Worm (Caenorhabditis elegans) whole organism, L1 larva: Measurements from ENCODE around the gene C13B4.1.

ENCODE experiments used
- C34B4.2 ChIP-seq: sonication (generic microtip); optimal IDR thresholded peaks from 2 replicates; lab custom pipeline; 2017; ENCODE audit warnings: mild to moderate bottlenecking, missing genetic modification characterization, missing compliant biosample characterization
- ces-1 ChIP-seq: fragments of 150-350 bp; optimal IDR thresholded peaks from 2 replicates; lab custom pipeline; 2014; ENCODE audit warnings: missing biosample characterization, missing genetic modification reagents, missing genetic modification characterization
- egl-27 ChIP-seq, 2 experiments: fragments of 150-350 bp in 1 of 2; sonication (generic microtip); optimal IDR thresholded peaks; 3 replicates each; lab custom pipeline; 2017 to 2018; ENCODE audit warnings: missing biosample characterization in 2 of 2, missing genetic modification characterization in 2 of 2, missing genetic modification reagents in 2 of 2
- fkh-10 ChIP-seq: sonication (generic microtip); optimal IDR thresholded peaks from 2 replicates; lab custom pipeline; 2017; ENCODE audit warnings: missing biosample characterization, missing genetic modification reagents, missing genetic modification characterization
- lin-15B ChIP-seq: fragments of 150-350 bp; sonication (generic microtip); optimal IDR thresholded peaks from 3 replicates; lab custom pipeline; 2014; ENCODE audit warnings: missing biosample characterization, missing genetic modification characterization
- nhr-11 ChIP-seq: fragments of 150-350 bp; optimal IDR thresholded peaks from 2 replicates; lab custom pipeline; 2014; ENCODE audit warnings: missing biosample characterization, missing genetic modification characterization
- nhr-12 ChIP-seq: sonication (generic microtip); optimal IDR thresholded peaks from 2 replicates; lab custom pipeline; 2017; ENCODE audit warnings: missing biosample characterization, missing genetic modification characterization
- nhr-28 ChIP-seq: fragments of 150-350 bp; optimal IDR thresholded peaks from 2 replicates; lab custom pipeline; 2014; ENCODE audit warnings: missing biosample characterization, missing genetic modification characterization
- nhr-77 ChIP-seq: fragments of 150-350 bp; optimal IDR thresholded peaks from 2 replicates; lab custom pipeline; 2014; ENCODE audit warnings: missing biosample characterization, missing genetic modification characterization
- pag-3 ChIP-seq: sonication (generic microtip); optimal IDR thresholded peaks from 2 replicates; lab custom pipeline; 2017; ENCODE audit warnings: missing genetic modification characterization, mild to moderate bottlenecking, missing compliant biosample characterization, antibody characterized with exemption, borderline replicate concordance; ENCODE audit not compliant: insufficient read depth
- rnt-1 ChIP-seq: sonication (generic microtip); optimal IDR thresholded peaks from 2 replicates; lab custom pipeline; 2016; ENCODE audit warnings: mild to moderate bottlenecking, missing genetic modification characterization, moderate library complexity, missing compliant biosample characterization
- snpc-4 ChIP-seq: fragments of 150-350 bp; optimal IDR thresholded peaks from 2 replicates; lab custom pipeline; 2014; ENCODE audit warnings: missing biosample characterization, missing genetic modification characterization
- tbx-2 ChIP-seq: sonication (generic microtip); optimal IDR thresholded peaks from 2 replicates; lab custom pipeline; 2016; ENCODE audit warnings: missing genetic modification characterization, missing compliant biosample characterization
- unc-62 ChIP-seq: fragments of 150-350 bp; optimal IDR thresholded peaks from 2 replicates; lab custom pipeline; 2014; ENCODE audit warnings: missing biosample characterization, missing genetic modification reagents, missing genetic modification characterization

ce11 chrII:14523070-14523572 lies 43.7 kb upstream of the C13B4.1 start, which contains the start of gene btb-20:
- TF ChIP-seq tbx-2: no peak
- no peak for TF ChIP-seq C34B4.2
- TF ChIP-seq nhr-11 (tag; lab: Kevin White, UChicago): no peak
- no peak for TF ChIP-seq rnt-1
- no peak for TF ChIP-seq unc-62 (GFP tag; lab: Kevin White, UChicago)
- TF ChIP-seq egl-27 (tag; optimal IDR thresholded peaks at IDR 0.05; lab: Kevin White, UChicago): no peak
- TF ChIP-seq ces-1 (GFP tag; lab: Kevin White, UChicago): no peak
- TF ChIP-seq lin-15B: no peak
- TF ChIP-seq fkh-10 (GFP tag; lab: Kevin White, UChicago): no peak
- no peak for TF ChIP-seq nhr-12
- TF ChIP-seq snpc-4: no peak
- TF ChIP-seq nhr-28 (tag; lab: Kevin White, UChicago): no peak
- no peak for TF ChIP-seq pag-3 (tag; lab: Kevin White, UChicago)
- no peak for TF ChIP-seq nhr-77 (tag; lab: Kevin White, UChicago)
